Fruit fly (Drosophila melanogaster): ENCODE results near the gene CG13039.

CG13039 gene

dm6 chr3L:16334876-16335275 lies 8.3 kb upstream of the CG13039 start:
- no peak for TF ChIP-seq kay (GFP tag; ENCODE audit: borderline replicate concordance)
- no peak for TF ChIP-seq CG14711 (tag; optimal IDR thresholded peaks at IDR 0.05)
- no peak for TF ChIP-seq CG11617 (GFP tag; optimal IDR thresholded peaks at IDR 0.05)
- TF ChIP-seq CG7101 (tag; optimal IDR thresholded peaks at IDR 0.05) = no peak
- TF ChIP-seq Hr96 (GFP tag; optimal IDR thresholded peaks at IDR 0.05) = no peak
- no peak for TF ChIP-seq Crg-1 (GFP tag; optimal IDR thresholded peaks at IDR 0.05)
- TF ChIP-seq CG7045 (GFP tag; optimal IDR thresholded peaks at IDR 0.05) = no peak
- no peak for TF ChIP-seq bab1 (GFP tag; optimal IDR thresholded peaks at IDR 0.05)
- TF ChIP-seq Clk (GFP tag; optimal IDR thresholded peaks at IDR 0.05) = no peak
- no peak for TF ChIP-seq cnc (optimal IDR thresholded peaks at IDR 0.05)
- TF ChIP-seq toe (GFP tag; optimal IDR thresholded peaks at IDR 0.05) = no peak
- no peak for TF ChIP-seq CG1620 (GFP tag; optimal IDR thresholded peaks at IDR 0.05)
- TF ChIP-seq cic (GFP tag; optimal IDR thresholded peaks at IDR 0.05) = no peak
- TF ChIP-seq Mnt (GFP tag; optimal IDR thresholded peaks at IDR 0.05) = no peak
- TF ChIP-seq pad (GFP tag; optimal IDR thresholded peaks at IDR 0.05) = no peak
- TF ChIP-seq CG33017 (tag; optimal IDR thresholded peaks at IDR 0.05) = no peak
- no peak for TF ChIP-seq CG5204 (GFP tag; optimal IDR thresholded peaks at IDR 0.05)
- no peak for TF ChIP-seq tj (GFP tag; optimal IDR thresholded peaks at IDR 0.05)

DNA sequence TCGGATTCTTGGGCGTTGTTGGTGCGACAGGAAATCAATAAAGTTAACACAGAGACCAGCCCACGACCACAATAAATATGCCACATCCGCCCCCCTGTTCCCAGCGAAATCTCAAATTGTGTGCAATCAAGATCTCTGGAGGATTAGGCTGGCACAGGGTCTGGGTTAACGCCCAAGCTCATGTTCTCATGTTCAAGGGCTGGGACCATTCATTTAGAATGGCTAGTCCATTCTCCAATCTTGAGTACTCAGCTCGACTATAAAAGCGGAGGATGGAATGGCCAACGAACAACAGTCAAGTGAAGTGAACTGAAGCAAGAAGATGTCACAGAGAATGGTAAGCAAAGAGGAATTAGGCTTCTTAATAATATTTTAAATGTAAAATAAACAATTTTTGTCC lies 6.5 kb upstream of the CG13039 start, which contains the start of gene CG13056:
TSS of gene CG13056 (plus strand) at position 301 of the 400 bp plus-strand sequence.
- no peak for TF ChIP-seq CG7045 (GFP tag; optimal IDR thresholded peaks at IDR 0.05)
- TF ChIP-seq Clk (GFP tag; optimal IDR thresholded peaks at IDR 0.05) = no peak
- no peak for TF ChIP-seq cic (GFP tag; optimal IDR thresholded peaks at IDR 0.05)
- TF ChIP-seq kay (GFP tag; ENCODE audit: borderline replicate concordance) = no peak
- TF ChIP-seq pad (GFP tag; optimal IDR thresholded peaks at IDR 0.05) = no peak
- TF ChIP-seq CG12768 (GFP tag; optimal IDR thresholded peaks at IDR 0.05) = no peak

dm6 chr3L:16331633-16332032 lies 5.1 kb upstream of the CG13039 start, which contains the start of gene retinin:
Gene retinin, plus strand, starts transcription at chr3L:16331933.
- no peak for TF ChIP-seq CG14711 (tag; optimal IDR thresholded peaks at IDR 0.05)
- TF ChIP-seq Clk (GFP tag; optimal IDR thresholded peaks at IDR 0.05) = no peak
- no peak for TF ChIP-seq CG1620 (GFP tag; optimal IDR thresholded peaks at IDR 0.05)
- no peak for TF ChIP-seq CG11617 (GFP tag; optimal IDR thresholded peaks at IDR 0.05)
- no peak for TF ChIP-seq CG33017 (tag; optimal IDR thresholded peaks at IDR 0.05)
- no peak for TF ChIP-seq bab1 (GFP tag; optimal IDR thresholded peaks at IDR 0.05)
- no peak for TF ChIP-seq pad (GFP tag; optimal IDR thresholded peaks at IDR 0.05)
- no peak for TF ChIP-seq ovo (GFP tag; optimal IDR thresholded peaks at IDR 0.05)
- TF ChIP-seq Mnt (GFP tag; optimal IDR thresholded peaks at IDR 0.05) = no peak
- TF ChIP-seq CG7101 (tag; optimal IDR thresholded peaks at IDR 0.05) = no peak
- no peak for TF ChIP-seq tj (GFP tag; optimal IDR thresholded peaks at IDR 0.05)
- TF ChIP-seq toe (GFP tag; optimal IDR thresholded peaks at IDR 0.05) = no peak
- no peak for TF ChIP-seq CG12768 (GFP tag; optimal IDR thresholded peaks at IDR 0.05)
- TF ChIP-seq Crg-1 (GFP tag; optimal IDR thresholded peaks at IDR 0.05) = no peak
- no peak for TF ChIP-seq kay (GFP tag; ENCODE audit: borderline replicate concordance)
- no peak for TF ChIP-seq cnc (optimal IDR thresholded peaks at IDR 0.05)

DNA sequence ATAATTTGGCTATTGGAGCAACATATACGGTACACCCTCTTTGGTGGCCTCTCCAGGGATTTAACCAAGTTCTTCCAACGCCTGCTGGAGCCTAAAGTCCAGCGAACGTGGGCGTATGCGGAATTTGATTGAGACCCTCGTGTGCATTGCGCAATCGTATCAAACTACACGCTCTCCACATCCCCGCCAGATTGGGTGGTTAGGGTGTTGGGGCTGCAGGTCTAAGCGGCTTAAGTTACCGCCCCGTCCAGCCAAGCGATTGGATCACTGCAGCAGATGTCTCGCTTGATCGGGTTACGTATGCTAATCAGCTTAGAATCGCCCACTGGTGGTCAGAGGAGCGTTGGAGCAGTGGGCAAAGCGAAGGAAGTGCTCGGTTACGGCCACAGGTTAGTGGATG lies 4.2 kb upstream of the CG13039 start, which contains the start of gene CG33060:
TSS of gene CG33060 (plus strand) at position 301 of the 400 bp plus-strand sequence.
- no peak for TF ChIP-seq Mnt (GFP tag; optimal IDR thresholded peaks at IDR 0.05)
- no peak for TF ChIP-seq CG11617 (GFP tag; optimal IDR thresholded peaks at IDR 0.05)
- TF ChIP-seq kay (GFP tag; ENCODE audit: borderline replicate concordance) = no peak
- TF ChIP-seq Clk (GFP tag; optimal IDR thresholded peaks at IDR 0.05) = no peak
- no peak for TF ChIP-seq pad (GFP tag; optimal IDR thresholded peaks at IDR 0.05)
- TF ChIP-seq Hr96 (GFP tag; optimal IDR thresholded peaks at IDR 0.05) = no peak
- no peak for TF ChIP-seq toe (GFP tag; optimal IDR thresholded peaks at IDR 0.05)

- TF ChIP-seq Mnt (GFP tag; optimal IDR thresholded peaks at IDR 0.05) = no peak
- no peak for TF ChIP-seq cnc (optimal IDR thresholded peaks at IDR 0.05)
- no peak for TF ChIP-seq CG7101 (tag; optimal IDR thresholded peaks at IDR 0.05)
- no peak for TF ChIP-seq Hr96 (GFP tag; optimal IDR thresholded peaks at IDR 0.05)
- TF ChIP-seq CG5204 (GFP tag; optimal IDR thresholded peaks at IDR 0.05) = no peak
- no peak for TF ChIP-seq CG12768 (GFP tag; optimal IDR thresholded peaks at IDR 0.05)
- no peak for TF ChIP-seq Crg-1 (GFP tag; optimal IDR thresholded peaks at IDR 0.05)
- no peak for TF ChIP-seq tj (GFP tag; optimal IDR thresholded peaks at IDR 0.05)
- no peak for TF ChIP-seq CG14711 (tag; optimal IDR thresholded peaks at IDR 0.05)
Measured at dm6 chr3L:16329495-16329894, 2.9 kb upstream of the CG13039 start, which contains the start of gene CG33061. Gene CG33061, plus strand, starts transcription at chr3L:16329795.

- no peak for TF ChIP-seq toe (GFP tag; optimal IDR thresholded peaks at IDR 0.05)
- TF ChIP-seq cic (GFP tag; optimal IDR thresholded peaks at IDR 0.05) = no peak
- no peak for TF ChIP-seq CG12768 (GFP tag; optimal IDR thresholded peaks at IDR 0.05)
- no peak for TF ChIP-seq CG11617 (GFP tag; optimal IDR thresholded peaks at IDR 0.05)
- TF ChIP-seq kay (GFP tag; ENCODE audit: borderline replicate concordance) = no peak
- no peak for TF ChIP-seq Crg-1 (GFP tag; optimal IDR thresholded peaks at IDR 0.05)
- TF ChIP-seq bab1 (GFP tag; optimal IDR thresholded peaks at IDR 0.05) = no peak
Measured at dm6 chr3L:16328207-16328891, 1.8 kb upstream of the CG13039 start, which contains the start of gene CG13058. Gene CG13058, plus strand, starts transcription at chr3L:16328841.

- no peak for TF ChIP-seq CG7045 (GFP tag; optimal IDR thresholded peaks at IDR 0.05)
- TF ChIP-seq CG12768 (GFP tag; optimal IDR thresholded peaks at IDR 0.05) = no peak
- TF ChIP-seq CG11617 (GFP tag; optimal IDR thresholded peaks at IDR 0.05) = no peak
- no peak for TF ChIP-seq CG33017 (tag; optimal IDR thresholded peaks at IDR 0.05)
- TF ChIP-seq bab1 (GFP tag; optimal IDR thresholded peaks at IDR 0.05) = no peak
- no peak for TF ChIP-seq pad (GFP tag; optimal IDR thresholded peaks at IDR 0.05)
- TF ChIP-seq ovo (GFP tag; optimal IDR thresholded peaks at IDR 0.05) = no peak
- TF ChIP-seq CG1620 (GFP tag; optimal IDR thresholded peaks at IDR 0.05) = no peak
- TF ChIP-seq tj (GFP tag; optimal IDR thresholded peaks at IDR 0.05) = no peak
- no peak for TF ChIP-seq CG7101 (tag; optimal IDR thresholded peaks at IDR 0.05)
- no peak for TF ChIP-seq Clk (GFP tag; optimal IDR thresholded peaks at IDR 0.05)
- TF ChIP-seq cnc (optimal IDR thresholded peaks at IDR 0.05) = no peak
Measured at dm6 chr3L:16327776-16328175, 1.2 kb upstream of the CG13039 start, which contains the start of gene CG13038. Gene CG13038, minus strand, starts transcription at chr3L:16327893.
